Worm (Caenorhabditis elegans): ENCODE results near the gene pcp-5.

The pcp-5 gene

DNA sequence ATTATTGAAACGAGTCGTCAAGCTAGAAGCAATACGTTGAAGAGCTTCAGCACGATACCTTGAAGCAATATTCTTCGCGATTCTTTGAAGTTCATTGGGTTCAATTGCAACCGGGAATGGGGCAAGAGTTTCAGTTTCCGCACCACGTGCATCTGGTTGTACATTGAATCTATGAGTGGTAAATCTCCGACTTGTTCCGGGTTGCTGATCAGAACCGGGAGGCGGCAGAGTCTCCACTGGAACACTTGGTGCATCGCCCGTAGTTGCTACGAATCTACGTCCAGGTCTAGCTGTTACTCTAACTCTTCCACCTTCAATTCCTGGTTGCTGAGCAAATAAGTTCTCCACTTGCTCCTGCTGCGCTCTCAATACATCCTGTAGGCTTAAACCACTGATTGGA lies 18.4 kb downstream of the pcp-5 start:
- TF ChIP-seq Y95B8A.8 (GFP tag; IDR thresholded peaks at IDR 0.05) (no peak), nhr-80 (tag; optimal IDR thresholded peaks at IDR 0.05) (no peak), rpc-1 (optimal IDR thresholded peaks at IDR 0.05) (no peak), rpc-1 (tag; optimal IDR thresholded peaks at IDR 0.05) (no peak)

DNA sequence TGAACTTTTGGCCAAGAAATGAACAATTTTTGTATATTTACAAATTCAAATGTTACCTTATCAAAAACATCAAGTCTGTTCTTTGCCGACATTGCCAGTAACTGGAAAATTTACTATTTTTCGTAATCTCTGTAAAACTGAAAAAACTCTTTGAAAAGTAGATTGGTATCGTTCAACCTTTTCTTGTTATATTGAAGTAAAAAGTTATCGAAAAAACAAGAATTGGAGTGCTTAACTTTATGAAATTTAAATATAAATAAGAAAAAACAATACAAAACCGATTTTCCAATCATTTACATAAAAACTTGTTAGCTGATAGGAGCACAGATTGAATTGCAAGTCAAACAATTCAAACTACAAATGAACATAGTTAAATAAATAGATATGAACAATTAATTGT lies 22.6 kb downstream of the pcp-5 start, which contains the start of gene ZK688.11:
TSS of gene ZK688.11 (minus strand) at position 101 of the 400 bp plus-strand sequence.
- no peak for TF ChIP-seq let-607 (tag; optimal IDR thresholded peaks at IDR 0.05)
- TF ChIP-seq pha-4 (tag; optimal IDR thresholded peaks at IDR 0.05) = no peak
- TF ChIP-seq D2030.7 (GFP tag; IDR thresholded peaks at IDR 0.05) = no peak
- TF ChIP-seq F37B4.10 (GFP tag; IDR thresholded peaks at IDR 0.05) = no peak
- TF ChIP-seq rec-8 (tag; optimal IDR thresholded peaks at IDR 0.05) = no peak
- TF ChIP-seq let-526 (GFP tag; IDR thresholded peaks at IDR 0.05) = no peak
- TF ChIP-seq egrh-3 (GFP tag; IDR thresholded peaks at IDR 0.05) = no peak
- TF ChIP-seq hsf-1 (GFP tag; IDR thresholded peaks at IDR 0.05) = no peak
- no peak for TF ChIP-seq mcd-1 (GFP tag; IDR thresholded peaks at IDR 0.05)
- TF ChIP-seq mes-4 (tag; optimal IDR thresholded peaks at IDR 0.05) = no peak
- no peak for TF ChIP-seq ztf-3 (GFP tag; optimal IDR thresholded peaks at IDR 0.05)

DNA sequence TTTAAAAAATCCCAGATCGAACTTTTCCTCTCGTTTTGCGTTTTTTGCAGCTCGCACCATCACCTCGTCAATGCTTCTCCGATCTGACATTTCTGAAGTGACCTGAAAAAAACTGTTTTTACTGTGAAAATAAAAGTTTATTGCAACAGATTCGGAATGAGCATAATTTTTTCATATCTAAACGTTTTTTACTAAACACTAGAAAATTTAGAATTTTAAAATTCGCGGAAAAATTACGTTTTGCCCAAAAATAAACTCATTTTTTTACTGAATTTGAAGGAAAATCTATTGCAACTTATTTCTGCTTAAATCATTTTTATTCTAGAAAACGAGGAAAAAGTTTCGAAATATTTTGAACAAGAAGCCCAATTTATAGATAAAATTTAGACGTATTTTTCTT lies 24.5 kb downstream of the pcp-5 start, which contains the start of gene ZK688.9:
TSS of gene ZK688.9 (minus strand) at position 101 of the 400 bp plus-strand sequence.
- TF ChIP-seq nhr-80 (tag; optimal IDR thresholded peaks at IDR 0.05) (no peak), aptf-3 (GFP tag; IDR thresholded peaks at IDR 0.05) (no peak), attf-3 (GFP tag; conservative IDR thresholded peaks at IDR 0.05) (no peak), Y79H2A.3 (GFP tag; conservative IDR thresholded peaks at IDR 0.05) (no peak), rpc-1 (optimal IDR thresholded peaks at IDR 0.05) (no peak), rpc-1 (tag; optimal IDR thresholded peaks at IDR 0.05) (no peak), hmg-1.2 (GFP tag; IDR thresholded peaks at IDR 0.05) (no peak), C06A6.2 (GFP tag; conservative IDR thresholded peaks at IDR 0.05) (no peak), snpc-4 (GFP tag; optimal IDR thresholded peaks at IDR 0.05) (no peak), snpc-4 (tag; optimal IDR thresholded peaks at IDR 0.05) (no peak), snpc-1.3 (tag; optimal IDR thresholded peaks at IDR 0.05; ENCODE audit: insufficient read depth) (no peak), hrde-1 (tag; optimal IDR thresholded peaks at IDR 0.05; ENCODE audit: borderline replicate concordance) (no peak), sptf-2 (GFP tag; optimal IDR thresholded peaks at IDR 0.05) (no peak), aptf-2 (GFP tag; conservative IDR thresholded peaks at IDR 0.05) (no peak), mxl-1 (tag; optimal IDR thresholded peaks at IDR 0.05) (no peak), ets-4 (GFP tag; optimal IDR thresholded peaks at IDR 0.05) (no peak), fkh-3 (tag; optimal IDR thresholded peaks at IDR 0.05) (no peak), hlh-26 (GFP tag; conservative IDR thresholded peaks at IDR 0.05) (no peak), ceh-40 (GFP tag; IDR thresholded peaks at IDR 0.05) (no peak)

DNA sequence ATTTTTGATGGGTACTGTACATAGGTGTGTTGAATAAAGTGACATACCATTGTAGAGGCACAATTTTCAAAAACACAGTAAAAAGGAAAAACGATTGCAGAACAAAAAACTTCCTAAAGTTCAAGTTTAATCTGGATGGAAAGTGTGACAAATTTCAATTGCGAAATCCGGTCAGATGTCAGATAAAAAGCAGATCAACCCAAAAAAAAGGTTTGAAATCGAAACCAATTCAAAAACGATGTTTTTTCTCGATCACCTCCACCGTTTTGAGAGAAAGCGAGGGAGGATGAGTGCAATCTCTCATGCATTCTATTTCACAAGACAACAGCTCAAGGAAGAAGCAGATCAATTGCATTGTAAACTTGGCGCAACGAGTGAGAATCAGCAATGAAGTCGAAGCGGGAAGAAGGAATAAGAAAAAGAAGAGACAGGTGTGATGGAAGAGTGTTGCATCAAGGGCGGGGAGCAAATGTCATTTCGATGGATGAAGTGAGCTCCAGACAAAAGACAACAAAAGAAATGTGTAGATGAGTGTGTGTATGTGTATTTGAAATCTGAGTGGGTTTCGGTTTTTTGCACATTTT lies 27.2 kb downstream of the pcp-5 start:
- TF ChIP-seq cebp-1 (GFP tag; IDR thresholded peaks at IDR 0.05) (no peak), cebp-1 (tag; optimal IDR thresholded peaks at IDR 0.05) (peak; percentile 68), mel-28 (tag; optimal IDR thresholded peaks at IDR 0.05; ENCODE audit: borderline replicate concordance) (no peak)
